Fruit fly (Drosophila melanogaster) whole organism: Measurements from ENCODE around the gene ArgRS.
"Not testable (repeated sequence)": the region's sequence is repeated elsewhere in the genome, so short reads cannot be mapped to it uniquely, and the experiment has no call there.

ENCODE experiments used
- CG8478 ChIP-seq: fragments of >200 bp; optimal IDR thresholded peaks from 2 replicates; lab custom pipeline; 2018; ENCODE audit warnings: inconsistent platforms
- Dll ChIP-seq: fragments of >200 bp; optimal IDR thresholded peaks from 2 replicates; lab custom pipeline; 2017
- EcR ChIP-seq, 2 experiments: fragments of >200 bp; optimal IDR thresholded peaks; 2 replicates each; lab custom pipeline; 2017; ENCODE audit warnings: missing biosample characterization in 2 of 2, missing genetic modification characterization in 2 of 2, missing genetic modification reagents in 2 of 2
- pan ChIP-seq: fragments of >200 bp; optimal IDR thresholded peaks from 2 replicates; lab custom pipeline; 2017
- psq ChIP-seq: fragments of >200 bp; optimal IDR thresholded peaks from 2 replicates; lab custom pipeline; 2017
- usp ChIP-seq: fragments of >200 bp; optimal IDR thresholded peaks from 2 replicates; lab custom pipeline; 2017; ENCODE audit warnings: missing biosample characterization, missing genetic modification characterization, mixed read lengths

ArgRS gene

dm6 chrX:15812615-15812995 lies 31.3 kb downstream of the ArgRS start:
- TF ChIP-seq psq (lab: Kevin White, UChicago) = no peak
- TF ChIP-seq usp (GFP tag; lab: Kevin White, UChicago) = no peak
- TF ChIP-seq Dll = no peak
- no peak for TF ChIP-seq CG8478 (lab: Kevin White, UChicago)
- no peak for TF ChIP-seq EcR (GFP tag; optimal IDR thresholded peaks at IDR 0.05; lab: Kevin White, UChicago)
- no peak for TF ChIP-seq pan (lab: Kevin White, UChicago)

dm6 chrX:15811666-15812614 lies 32.0 kb downstream of the ArgRS start:
- peak; percentile 42 for TF ChIP-seq CG8478 (lab: Kevin White, UChicago)
- TF ChIP-seq pan (lab: Kevin White, UChicago) = no peak

- TF ChIP-seq usp (GFP tag; lab: Kevin White, UChicago) (no peak), psq (lab: Kevin White, UChicago) (no peak), Dll (no peak), EcR (GFP tag; optimal IDR thresholded peaks at IDR 0.05; lab: Kevin White, UChicago) (no peak), pan (lab: Kevin White, UChicago) (no peak), CG8478 (lab: Kevin White, UChicago) (no peak)
These were observed 34.7 kb downstream of the ArgRS start, which contains the start of gene CG8509 for dm6 chrX:15809255-15809654. TSS of gene CG8509 (plus strand) at chrX:15809555.

dm6 chrX:15807915-15808314 lies 36.0 kb downstream of the ArgRS start:
- TF ChIP-seq Dll = no peak
- TF ChIP-seq usp (GFP tag; lab: Kevin White, UChicago) = no peak
- TF ChIP-seq pan (lab: Kevin White, UChicago) = no peak
- TF ChIP-seq EcR (GFP tag; optimal IDR thresholded peaks at IDR 0.05; lab: Kevin White, UChicago) = no peak
- TF ChIP-seq CG8478 (lab: Kevin White, UChicago) = no peak
- no peak for TF ChIP-seq psq (lab: Kevin White, UChicago)

- no peak for TF ChIP-seq CG8478 (lab: Kevin White, UChicago)
- no peak for TF ChIP-seq pan (lab: Kevin White, UChicago)
- no peak for TF ChIP-seq psq (lab: Kevin White, UChicago)
- no peak for TF ChIP-seq usp (GFP tag; lab: Kevin White, UChicago)
- no peak for TF ChIP-seq Dll
- no peak for TF ChIP-seq EcR (GFP tag; optimal IDR thresholded peaks at IDR 0.05; lab: Kevin White, UChicago)
These were observed 38.4 kb downstream of the ArgRS start for dm6 chrX:15805523-15805922.

dm6 chrX:15804790-15805189 lies 39.2 kb downstream of the ArgRS start:
- TF ChIP-seq usp (GFP tag; lab: Kevin White, UChicago) = no peak
- no peak for TF ChIP-seq psq (lab: Kevin White, UChicago)
- TF ChIP-seq Dll = no peak
- no peak for TF ChIP-seq EcR (GFP tag; optimal IDR thresholded peaks at IDR 0.05; lab: Kevin White, UChicago)
- TF ChIP-seq CG8478 (lab: Kevin White, UChicago) = no peak
- TF ChIP-seq pan (lab: Kevin White, UChicago) = no peak

- TF ChIP-seq psq (lab: Kevin White, UChicago) (no peak), usp (GFP tag; lab: Kevin White, UChicago) (no peak), pan (lab: Kevin White, UChicago) (no peak), Dll (no peak), EcR (GFP tag; optimal IDR thresholded peaks at IDR 0.05; lab: Kevin White, UChicago) (no peak), CG8478 (lab: Kevin White, UChicago) (no peak)
These were observed 40.0 kb downstream of the ArgRS start, which contains the start of the genes PGRP-LE and sd for dm6 chrX:15803764-15804563. TSS of gene PGRP-LE (minus strand) at chrX:15803880. TSS of gene sd (plus strand) at chrX:15804370.

dm6 chrX:15802880-15803650 lies 40.9 kb downstream of the ArgRS start:
- TF ChIP-seq CG8478 (lab: Kevin White, UChicago) (no peak), Dll (no peak), pan (lab: Kevin White, UChicago) (no peak), psq (lab: Kevin White, UChicago) (no peak), usp (GFP tag; lab: Kevin White, UChicago) (no peak), EcR (GFP tag; optimal IDR thresholded peaks at IDR 0.05; lab: Kevin White, UChicago) (no peak)

dm6 chrX:15799085-15799557 lies 44.8 kb downstream of the ArgRS start, which contains the start of the genes sordd2 and CG15602:
TSS of gene sordd2 (minus strand) at chrX:15799162.
TSS of gene CG15602 (plus strand) at chrX:15799426.
- not testable (repeated sequence) for TF ChIP-seq CG8478, psq, pan (lab: Kevin White, UChicago)

dm6 chrX:15795951-15796443 lies 47.9 kb downstream of the ArgRS start, which contains the start of gene sordd1:
TSS of gene sordd1 (minus strand) at chrX:15796028.
- not testable (repeated sequence) for TF ChIP-seq psq (lab: Kevin White, UChicago); EcR (GFP tag; optimal IDR thresholded peaks at IDR 0.05; lab: Kevin White, UChicago); Dll
